Worm (Caenorhabditis elegans) whole organism, L1 larva: ENCODE results near the gene K01B6.3.

Experiments
- C04F5.9 ChIP-seq: sonication (generic microtip); optimal IDR thresholded peaks from 2 replicates; lab custom pipeline; 2016; ENCODE audit warnings: missing genetic modification characterization, missing compliant biosample characterization
- Y116A8C.19 ChIP-seq: sonication (generic microtip); optimal IDR thresholded peaks from 2 replicates; lab custom pipeline; 2016; ENCODE audit warnings: missing compliant biosample characterization, missing genetic modification characterization, borderline replicate concordance
- aly-2 ChIP-seq: fragments of 150-350 bp; optimal IDR thresholded peaks from 2 replicates; lab custom pipeline; 2014; ENCODE audit warnings: missing biosample characterization, missing genetic modification characterization
- ama-1 ChIP-seq: fragments of 150-350 bp; optimal IDR thresholded peaks from 2 replicates; lab custom pipeline; 2014
- blmp-1 ChIP-seq: fragments of 150-350 bp; optimal IDR thresholded peaks from 2 replicates; lab custom pipeline; 2014; ENCODE audit warnings: missing biosample characterization, missing genetic modification characterization
- ceh-63 ChIP-seq: fragments of 200-800 bp; sonication (Bioruptor generic); optimal IDR thresholded peaks from 2 replicates; lab custom pipeline; 2018; ENCODE audit warnings: mild to moderate bottlenecking, missing genetic modification characterization, missing compliant biosample characterization
- ceh-8 ChIP-seq: fragments of 200-800 bp; sonication (Bioruptor generic); optimal IDR thresholded peaks from 2 replicates; lab custom pipeline; 2018; ENCODE audit warnings: mild to moderate bottlenecking, missing genetic modification characterization, moderate library complexity, missing compliant biosample characterization
- ceh-88 ChIP-seq: fragments of 200-800 bp; sonication (Bioruptor generic); IDR thresholded peaks from 2 replicates; pipeline ENCODE4 v1.3.6; 2022; ENCODE audit warnings: missing genetic modification characterization, missing compliant biosample characterization
- ces-1 ChIP-seq: fragments of 150-350 bp; optimal IDR thresholded peaks from 2 replicates; lab custom pipeline; 2014; ENCODE audit warnings: missing biosample characterization, missing genetic modification reagents, missing genetic modification characterization
- dsc-1 ChIP-seq: sonication (generic microtip); optimal IDR thresholded peaks from 2 replicates; lab custom pipeline; 2016; ENCODE audit warnings: mild to moderate bottlenecking, missing genetic modification characterization, missing compliant biosample characterization
- efl-1 ChIP-seq, 4 experiments: fragments of 150-350 bp; optimal IDR thresholded peaks in 3 of 4; peaks in 1 of 4; 1 replicate in 1 of 4; 2 replicates in 3 of 4; lab custom pipeline; 2014; ENCODE audit warnings: missing biosample characterization in 2 of 4, missing genetic modification characterization in 2 of 4, missing genetic modification reagents in 2 of 4
- egl-27 ChIP-seq, 2 experiments: fragments of 150-350 bp in 1 of 2; sonication (generic microtip); optimal IDR thresholded peaks; 3 replicates each; lab custom pipeline; 2017 to 2018; ENCODE audit warnings: missing biosample characterization in 2 of 2, missing genetic modification characterization in 2 of 2, missing genetic modification reagents in 2 of 2
- fkh-4 ChIP-seq: sonication (generic microtip); optimal IDR thresholded peaks from 2 replicates; lab custom pipeline; 2016; ENCODE audit warnings: missing compliant biosample characterization, missing genetic modification characterization, borderline replicate concordance
- fkh-8 ChIP-seq: sonication (generic microtip); optimal IDR thresholded peaks from 2 replicates; lab custom pipeline; 2016; ENCODE audit warnings: mild to moderate bottlenecking, missing genetic modification characterization, missing compliant biosample characterization
- grh-1 ChIP-seq: fragments of 200-800 bp; sonication (Bioruptor generic); IDR thresholded peaks from 2 replicates; pipeline ENCODE4 v1.3.6; 2022; ENCODE audit warnings: missing genetic modification reagents, missing genetic modification characterization, missing compliant biosample characterization
- hlh-17 ChIP-seq: fragments of 200-800 bp; sonication (Bioruptor generic); optimal IDR thresholded peaks from 2 replicates; lab custom pipeline; 2018; ENCODE audit warnings: missing genetic modification characterization, mild to moderate bottlenecking, missing compliant biosample characterization, moderate library complexity, borderline replicate concordance
- hlh-4 ChIP-seq: sonication (generic microtip); optimal IDR thresholded peaks from 2 replicates; lab custom pipeline; 2016; ENCODE audit warnings: mild to moderate bottlenecking, missing genetic modification characterization, missing compliant biosample characterization
- irx-1 ChIP-seq: sonication (generic microtip); optimal IDR thresholded peaks from 2 replicates; lab custom pipeline; 2016; ENCODE audit warnings: missing genetic modification characterization, missing compliant biosample characterization
- jun-1 ChIP-seq: fragments of 150-350 bp; optimal IDR thresholded peaks from 2 replicates; lab custom pipeline; 2014; ENCODE audit warnings: missing biosample characterization, missing genetic modification reagents, missing genetic modification characterization
- lin-13 ChIP-seq: fragments of 150-350 bp; optimal IDR thresholded peaks from 2 replicates; lab custom pipeline; 2014; ENCODE audit warnings: missing biosample characterization, missing genetic modification reagents, missing genetic modification characterization
- lin-14 ChIP-seq: fragments of 200-800 bp; sonication (Bioruptor generic); optimal IDR thresholded peaks from 2 replicates; lab custom pipeline; 2018; ENCODE audit warnings: mild to moderate bottlenecking, missing genetic modification characterization, moderate library complexity, missing compliant biosample characterization
- lin-15B ChIP-seq: fragments of 150-350 bp; sonication (generic microtip); optimal IDR thresholded peaks from 3 replicates; lab custom pipeline; 2014; ENCODE audit warnings: missing biosample characterization, missing genetic modification characterization
- lsy-2 ChIP-seq, 2 experiments: fragments of 150-350 bp; optimal IDR thresholded peaks; 2 replicates each; lab custom pipeline; 2014; ENCODE audit warnings: missing biosample characterization in 2 of 2, missing genetic modification characterization in 2 of 2
- mef-2 ChIP-seq: fragments of 150-350 bp; optimal IDR thresholded peaks from 2 replicates; lab custom pipeline; 2014; ENCODE audit warnings: missing biosample characterization, missing genetic modification characterization
- nhr-20 ChIP-seq: sonication (generic microtip); optimal IDR thresholded peaks from 2 replicates; lab custom pipeline; 2016; ENCODE audit warnings: mild to moderate bottlenecking, missing genetic modification characterization, missing compliant biosample characterization
- nhr-28 ChIP-seq: fragments of 150-350 bp; optimal IDR thresholded peaks from 2 replicates; lab custom pipeline; 2014; ENCODE audit warnings: missing biosample characterization, missing genetic modification characterization
- nhr-47 ChIP-seq: sonication (generic microtip); optimal IDR thresholded peaks from 2 replicates; lab custom pipeline; 2016; ENCODE audit warnings: mild to moderate bottlenecking, missing genetic modification characterization, moderate library complexity, missing compliant biosample characterization
- nhr-71 ChIP-seq: sonication (generic microtip); optimal IDR thresholded peaks from 2 replicates; lab custom pipeline; 2016; ENCODE audit warnings: mild to moderate bottlenecking, missing genetic modification characterization, moderate library complexity, missing compliant biosample characterization
- nhr-76 ChIP-seq: sonication (generic microtip); optimal IDR thresholded peaks from 2 replicates; lab custom pipeline; 2017; ENCODE audit warnings: missing biosample characterization, missing genetic modification characterization
- nhr-85 ChIP-seq: sonication (generic microtip); peaks from one replicate; lab custom pipeline; 2016; ENCODE audit warnings: missing genetic modification characterization, inconsistent platforms, missing compliant biosample characterization
- pag-3 ChIP-seq: sonication (generic microtip); optimal IDR thresholded peaks from 2 replicates; lab custom pipeline; 2017; ENCODE audit warnings: missing genetic modification characterization, mild to moderate bottlenecking, missing compliant biosample characterization, antibody characterized with exemption, borderline replicate concordance; ENCODE audit not compliant: insufficient read depth
- pax-3 ChIP-seq: fragments of 200-800 bp; sonication (Bioruptor generic); optimal IDR thresholded peaks from 2 replicates; lab custom pipeline; 2018; ENCODE audit warnings: mild to moderate bottlenecking, missing genetic modification characterization, moderate library complexity, missing compliant biosample characterization
- pqm-1 ChIP-seq: sonication (generic microtip); optimal IDR thresholded peaks from 3 replicates; lab custom pipeline; 2017; ENCODE audit warnings: missing biosample characterization, missing genetic modification characterization
- rnt-1 ChIP-seq: sonication (generic microtip); optimal IDR thresholded peaks from 2 replicates; lab custom pipeline; 2016; ENCODE audit warnings: mild to moderate bottlenecking, missing genetic modification characterization, moderate library complexity, missing compliant biosample characterization
- snpc-4 ChIP-seq: fragments of 150-350 bp; optimal IDR thresholded peaks from 2 replicates; lab custom pipeline; 2014; ENCODE audit warnings: missing biosample characterization, missing genetic modification characterization
- snu-23 ChIP-seq: sonication (generic microtip); optimal IDR thresholded peaks from 2 replicates; lab custom pipeline; 2016; ENCODE audit warnings: missing genetic modification characterization, missing compliant biosample characterization
- sptf-1 ChIP-seq: fragments of 150-350 bp; optimal IDR thresholded peaks from 2 replicates; lab custom pipeline; 2014; ENCODE audit warnings: missing biosample characterization, missing genetic modification characterization
- swsn-7 ChIP-seq: sonication (generic microtip); optimal IDR thresholded peaks from 2 replicates; lab custom pipeline; 2016; ENCODE audit warnings: missing genetic modification characterization, missing compliant biosample characterization
- tbx-2 ChIP-seq: sonication (generic microtip); optimal IDR thresholded peaks from 2 replicates; lab custom pipeline; 2016; ENCODE audit warnings: missing genetic modification characterization, missing compliant biosample characterization
- unc-130 ChIP-seq: fragments of 150-350 bp; optimal IDR thresholded peaks from 2 replicates; lab custom pipeline; 2017; ENCODE audit warnings: missing biosample characterization, missing genetic modification characterization, inconsistent platforms
- unc-62 ChIP-seq: fragments of 150-350 bp; optimal IDR thresholded peaks from 2 replicates; lab custom pipeline; 2014; ENCODE audit warnings: missing biosample characterization, missing genetic modification reagents, missing genetic modification characterization
- vab-15 ChIP-seq: sonication (generic microtip); optimal IDR thresholded peaks from 2 replicates; lab custom pipeline; 2017; ENCODE audit warnings: missing genotype, mild to moderate bottlenecking, missing genetic modification characterization, missing compliant biosample characterization
- zip-4 ChIP-seq: fragments of 200-800 bp; sonication (Bioruptor generic); optimal IDR thresholded peaks from 2 replicates; lab custom pipeline; 2018; ENCODE audit warnings: mild to moderate bottlenecking, missing genetic modification characterization, moderate library complexity, missing compliant biosample characterization
- ztf-11 ChIP-seq, 2 experiments: sonication (generic microtip); optimal IDR thresholded peaks; 2 replicates each; lab custom pipeline; 2016 to 2017; ENCODE audit warnings: missing genetic modification characterization in 2 of 2, missing biosample characterization in 1 of 2, missing compliant biosample characterization in 1 of 2
- ztf-4 ChIP-seq: fragments of 150-350 bp; optimal IDR thresholded peaks from 2 replicates; lab custom pipeline; 2014; ENCODE audit warnings: missing biosample characterization, missing genetic modification characterization

K01B6.3 gene

DNA sequence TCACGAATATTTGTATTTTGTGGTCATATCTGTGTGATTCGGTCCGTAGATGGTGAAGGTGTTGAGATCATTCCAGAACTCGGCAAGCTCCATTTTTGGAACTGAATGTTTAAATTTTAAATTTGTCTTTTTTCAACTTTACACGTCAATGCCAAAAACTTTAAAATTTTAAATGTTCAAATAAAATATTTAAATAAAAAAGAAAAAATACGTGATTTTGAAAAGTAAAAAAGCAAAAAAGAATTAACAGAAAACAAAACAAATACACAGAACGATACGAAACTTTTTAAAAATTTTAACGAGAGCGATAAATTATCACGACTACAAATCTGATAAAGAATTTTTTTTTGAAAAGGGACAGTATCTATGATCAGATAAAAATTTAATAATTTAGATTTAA, 34.2 kb downstream of the K01B6.3 start, which contains the start of gene elo-4:
elo-4 (minus strand) TSS at position 101 of the 400 bp plus-strand sequence.
- TF ChIP-seq ceh-63 (no peak), nhr-85 (tag; lab: Kevin White, UChicago) (no peak), pax-3 (no peak), lin-13 (GFP tag; lab: Kevin White, UChicago) (no peak), ama-1 (lab: Kevin White, UChicago) (no peak), nhr-47 (tag; lab: Kevin White, UChicago) (no peak), ztf-11 (tag; optimal IDR thresholded peaks at IDR 0.05; lab: Kevin White, UChicago) (no peak), swsn-7 (tag; lab: Kevin White, UChicago) (no peak), hlh-4 (no peak), dsc-1 (no peak), pqm-1 (tag; lab: Kevin White, UChicago) (no peak), Y116A8C.19 (tag; lab: Kevin White, UChicago) (no peak), irx-1 (tag; lab: Kevin White, UChicago) (no peak), sptf-1 (no peak), lin-15B (tag; lab: Kevin White, UChicago) (no peak), vab-15 (no peak)

DNA sequence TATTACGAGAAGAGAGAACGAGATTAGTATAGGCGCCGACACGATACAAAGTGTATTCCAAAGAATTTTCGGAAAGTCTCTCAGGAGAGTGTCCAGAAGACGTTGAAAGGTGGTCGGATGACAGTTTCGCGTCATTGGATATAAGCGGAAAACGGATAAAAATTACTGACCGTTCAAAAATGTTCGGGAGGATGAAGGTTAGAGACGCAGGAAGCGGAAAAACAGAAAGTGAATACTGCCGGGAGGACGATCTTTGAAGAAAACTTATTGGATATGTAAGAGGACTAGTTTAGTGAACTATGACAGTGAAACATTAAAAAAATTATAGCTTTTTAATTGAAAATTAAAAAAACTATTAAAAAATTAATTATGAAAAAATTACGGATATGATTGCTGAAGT, 35.1 kb downstream of the K01B6.3 start:
- TF ChIP-seq ceh-8 (GFP tag; lab: Kevin White, UChicago) (no peak), egl-27 (tag; optimal IDR thresholded peaks at IDR 0.05; lab: Kevin White, UChicago) (no peak), ces-1 (GFP tag; lab: Kevin White, UChicago) (no peak), blmp-1 (tag; lab: Kevin White, UChicago) (peak; percentile 95)

DNA sequence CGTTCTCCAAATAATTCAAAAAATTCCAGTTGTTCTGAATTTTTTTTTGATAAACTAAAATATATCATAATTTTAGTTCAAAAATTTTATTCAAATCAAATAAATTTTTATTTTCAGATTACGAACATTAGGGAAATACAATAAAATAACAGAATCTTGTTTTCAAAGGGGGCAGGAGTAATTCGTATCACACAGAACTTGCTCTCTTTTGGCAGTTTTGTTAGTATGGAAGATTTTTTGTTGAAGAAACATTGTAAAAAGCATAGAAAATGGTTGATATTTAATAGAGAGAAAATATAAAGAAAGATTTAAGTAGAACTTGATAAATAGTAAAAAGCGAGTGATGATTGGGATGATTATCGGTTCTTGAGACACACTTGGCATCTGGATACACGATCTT, 36.8 kb downstream of the K01B6.3 start:
- TF ChIP-seq nhr-76 (no peak), fkh-8 (tag; lab: Kevin White, UChicago) (no peak), blmp-1 (tag; lab: Kevin White, UChicago) (no peak), snu-23 (no peak), nhr-28 (tag; lab: Kevin White, UChicago) (no peak), efl-1 (optimal IDR thresholded peaks at IDR 0.05; lab: Kevin White, UChicago) (no peak), efl-1 (GFP tag; optimal IDR thresholded peaks at IDR 0.05 in 1 of 2; lab: Kevin White, UChicago) (no peak), ceh-8 (GFP tag; lab: Kevin White, UChicago) (no peak), lin-14 (GFP tag; lab: Kevin White, UChicago) (no peak), nhr-20 (tag; lab: Kevin White, UChicago) (no peak), pqm-1 (tag; lab: Kevin White, UChicago) (no peak), unc-62 (GFP tag; lab: Kevin White, UChicago) (no peak), aly-2 (tag; lab: Kevin White, UChicago) (no peak), ztf-4 (no peak), swsn-7 (tag; lab: Kevin White, UChicago) (no peak), rnt-1 (tag; lab: Kevin White, UChicago) (no peak), grh-1 (no peak), hlh-17 (GFP tag; lab: Kevin White, UChicago) (no peak)
- TF ChIP-seq, all 84 proteins: peak for 0

DNA sequence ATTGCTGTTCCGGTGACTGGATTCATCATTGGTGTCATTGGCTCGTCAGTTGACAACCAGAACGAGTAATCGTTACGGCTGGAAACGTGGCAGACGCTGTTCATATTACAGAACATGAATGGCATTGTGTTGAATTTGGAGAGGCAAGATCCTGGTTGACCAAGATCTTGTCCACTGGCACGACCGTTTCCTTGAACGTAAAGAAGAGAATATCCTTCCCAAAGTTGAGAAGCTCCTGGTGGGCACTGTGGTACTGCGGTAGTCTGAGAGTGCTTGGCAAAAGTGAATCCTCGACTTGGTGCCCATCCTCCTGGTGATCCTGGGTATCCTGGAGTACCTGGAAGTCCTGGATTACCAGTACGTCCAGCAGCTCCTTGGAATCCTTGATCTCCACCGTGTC, 37.9 kb downstream of the K01B6.3 start:
- TF ChIP-seq ceh-88 (GFP tag; lab: Robert Waterston, UW) (no peak), efl-1 (optimal IDR thresholded peaks at IDR 0.05; lab: Kevin White, UChicago) (no peak), efl-1 (GFP tag; optimal IDR thresholded peaks at IDR 0.05 in 1 of 2; lab: Kevin White, UChicago) (peak in 1 of 2 experiments; percentile 85)

DNA sequence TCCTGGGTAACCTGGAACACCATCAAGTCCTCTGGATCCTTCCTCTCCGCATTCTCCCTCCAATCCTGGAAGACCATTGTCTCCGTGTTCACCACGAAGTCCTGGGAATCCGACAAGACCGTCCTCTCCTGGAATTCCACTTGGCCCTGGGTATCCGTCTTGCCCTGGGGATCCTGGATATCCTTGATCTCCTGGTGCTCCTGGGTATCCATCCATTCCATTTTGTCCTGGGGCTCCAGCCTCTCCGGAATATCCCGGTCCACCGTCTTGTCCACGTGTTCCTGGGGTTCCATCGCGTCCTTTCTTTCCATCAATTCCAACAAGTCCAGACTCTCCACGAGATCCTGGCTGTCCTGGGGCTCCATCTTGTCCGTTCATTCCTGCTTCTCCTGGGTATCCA, 40.0 kb downstream of the K01B6.3 start:
- TF ChIP-seq zip-4 (GFP tag; lab: Kevin White, UChicago) (no peak), lsy-2 (tag; optimal IDR thresholded peaks at IDR 0.05; lab: Kevin White, UChicago) (no peak), snpc-4 (tag; lab: Kevin White, UChicago) (no peak), pax-3 (no peak), nhr-76 (no peak), aly-2 (tag; lab: Kevin White, UChicago) (no peak), mef-2 (tag; lab: Kevin White, UChicago) (no peak), unc-130 (tag; lab: Kevin White, UChicago) (no peak), ces-1 (GFP tag; lab: Kevin White, UChicago) (no peak), tbx-2 (tag; lab: Kevin White, UChicago) (no peak), nhr-71 (tag; lab: Kevin White, UChicago) (no peak), rnt-1 (tag; lab: Kevin White, UChicago) (no peak), pag-3 (tag; lab: Kevin White, UChicago) (no peak), fkh-4 (tag; lab: Kevin White, UChicago) (no peak), jun-1 (tag; lab: Kevin White, UChicago) (no peak), C04F5.9 (tag; lab: Kevin White, UChicago) (no peak), nhr-47 (tag; lab: Kevin White, UChicago) (no peak)
